Fruit fly (Drosophila melanogaster) whole organism, wandering third instar larva: ENCODE data around the gene CG13311.

Source experiments
- Abd-B ChIP-seq: fragments of >200 bp; optimal IDR thresholded peaks from 2 replicates; lab custom pipeline; 2017; ENCODE audit warnings: missing biosample characterization, missing genetic modification characterization
- CG9705 ChIP-seq: fragments of 200-800 bp; sonication (Bioruptor generic); optimal IDR thresholded peaks from 2 replicates; lab custom pipeline; 2018; ENCODE audit warnings: missing biosample characterization, mild to moderate bottlenecking, missing genetic modification characterization
- Jra ChIP-seq: sonication (Bioruptor generic); optimal IDR thresholded peaks from 2 replicates; lab custom pipeline; 2016; ENCODE audit warnings: missing biosample characterization, missing genetic modification characterization
- OdsH ChIP-seq: fragments of 200-800 bp; sonication (Bioruptor generic); optimal IDR thresholded peaks from 2 replicates; lab custom pipeline; 2016; ENCODE audit warnings: missing biosample characterization, mild to moderate bottlenecking, missing genetic modification characterization
- Rel ChIP-seq, 2 experiments: fragments of 200-800 bp; sonication (Bioruptor generic) in 1 of 2; optimal IDR thresholded peaks; 2 replicates in 1 of 2; 3 replicates in 1 of 2; lab custom pipeline; 2016 to 2019; ENCODE audit warnings: mild to moderate bottlenecking in 2 of 2, missing biosample characterization in 2 of 2, missing genetic modification characterization in 2 of 2, moderate library complexity in 1 of 2
- dmrt93B ChIP-seq: fragments of 200-800 bp; sonication (Bioruptor generic); optimal IDR thresholded peaks from 2 replicates; lab custom pipeline; 2018; ENCODE audit warnings: missing biosample characterization, mild to moderate bottlenecking, missing genetic modification characterization
- ey ChIP-seq: fragments of 200-800 bp; sonication (Bioruptor generic); optimal IDR thresholded peaks from 2 replicates; lab custom pipeline; 2016; ENCODE audit warnings: missing biosample characterization, missing genetic modification characterization
- jim ChIP-seq: fragments of 175-275, 200-325 bp; sonication (Bioruptor generic); optimal IDR thresholded peaks from 2 replicates; lab custom pipeline; 2016; ENCODE audit warnings: missing biosample characterization, mild to moderate bottlenecking, missing genetic modification characterization
- lola ChIP-seq: fragments of >200 bp; optimal IDR thresholded peaks from 2 replicates; lab custom pipeline; 2017; ENCODE audit warnings: missing biosample characterization, missing genetic modification characterization
- pan ChIP-seq: fragments of >200 bp; optimal IDR thresholded peaks from 2 replicates; lab custom pipeline; 2017
- psq ChIP-seq: fragments of 200-800 bp; sonication (Bioruptor generic); optimal IDR thresholded peaks from 3 replicates; lab custom pipeline; 2017; ENCODE audit warnings: missing biosample characterization, mild to moderate bottlenecking, missing genetic modification characterization, moderate library complexity

- TF ChIP-seq lola (GFP tag; lab: Kevin White, UChicago) = no peak
- no peak for TF ChIP-seq Abd-B (GFP tag; lab: Kevin White, UChicago)
- no peak for TF ChIP-seq CG9705 (GFP tag; lab: Kevin White, UChicago)
- no peak for TF ChIP-seq jim (GFP tag; lab: Kevin White, UChicago)
- TF ChIP-seq pan (lab: Kevin White, UChicago) = no peak
- TF ChIP-seq ey (GFP tag; lab: Kevin White, UChicago) = no peak
- no peak for TF ChIP-seq Rel (GFP tag; optimal IDR thresholded peaks at IDR 0.05; lab: Kevin White, UChicago)
- TF ChIP-seq Rel (tag; optimal IDR thresholded peaks at IDR 0.05; lab: Kevin White, UChicago) = no peak
- TF ChIP-seq psq = no peak
- TF ChIP-seq Jra (GFP tag; lab: Kevin White, UChicago) = no peak
- TF ChIP-seq dmrt93B (GFP tag; lab: Kevin White, UChicago) = no peak
- no peak for TF ChIP-seq OdsH (GFP tag; lab: Kevin White, UChicago)
These were observed 47.9 kb upstream of the CG13311 start for dm6 chr3L:8849817-8850216.
